Fruit fly (Drosophila melanogaster) whole organism, embryonic: Measurements from ENCODE around the gene Ilk.

ENCODE experiments used
- Aef1 ChIP-seq: fragments of 200-800 bp; sonication (Bioruptor generic); IDR thresholded peaks from 3 replicates; pipeline ENCODE4 v1.3.6; 2022; ENCODE audit warnings: missing biosample characterization, missing genetic modification characterization
- CG10209 ChIP-seq: fragments of 200-800 bp; sonication (Bioruptor generic); optimal IDR thresholded peaks from 3 replicates; lab custom pipeline; 2017; ENCODE audit warnings: missing biosample characterization, mild to moderate bottlenecking, missing genetic modification characterization, missing genetic modification reagents
- CG10366 ChIP-seq: fragments of 200-800 bp; sonication (Bioruptor generic); IDR thresholded peaks from 2 replicates; pipeline ENCODE4 v1.3.6; 2022; ENCODE audit warnings: missing biosample characterization, missing genetic modification characterization
- CG10959 ChIP-seq: fragments of 200-800 bp; sonication (Bioruptor generic); IDR thresholded peaks from 2 replicates; pipeline ENCODE4 v1.3.6; 2022; ENCODE audit warnings: missing biosample characterization, missing genetic modification characterization
- CG11696 ChIP-seq: fragments of 200-800 bp; sonication (Bioruptor generic); IDR thresholded peaks from 2 replicates; pipeline ENCODE4 v1.3.6; 2022; ENCODE audit warnings: missing biosample characterization, missing genetic modification characterization
- CG14050 ChIP-seq: fragments of 200-800 bp; sonication (Bioruptor generic); IDR thresholded peaks from 3 replicates; pipeline ENCODE4 v1.3.6; 2022; ENCODE audit warnings: missing biosample characterization, missing genetic modification characterization
- CG15073 ChIP-seq: fragments of 200-800 bp; sonication (Bioruptor generic); optimal IDR thresholded peaks from 2 replicates; lab custom pipeline; 2016; ENCODE audit warnings: missing biosample characterization, missing genetic modification characterization
- CG15269 ChIP-seq: fragments of 200-800 bp; sonication (Bioruptor generic); optimal IDR thresholded peaks from 2 replicates; lab custom pipeline; 2018; ENCODE audit warnings: missing biosample characterization, mild to moderate bottlenecking, missing genetic modification characterization, moderate library complexity
- CG16779 ChIP-seq: fragments of 200-800 bp; sonication (Bioruptor generic); IDR thresholded peaks from 2 replicates; pipeline ENCODE4 v1.3.6; 2022; ENCODE audit warnings: missing biosample characterization, missing genetic modification characterization
- CG16863 ChIP-seq: fragments of 200-800 bp; sonication (Bioruptor generic); optimal IDR thresholded peaks from 3 replicates; lab custom pipeline; 2016; ENCODE audit warnings: missing biosample characterization, missing genetic modification characterization
- CG17361 ChIP-seq: fragments of 200-800 bp; sonication (Bioruptor generic); IDR thresholded peaks from 3 replicates; pipeline ENCODE4 v1.3.6; 2022; ENCODE audit warnings: missing biosample characterization, missing genetic modification characterization
- CG17612 ChIP-seq: fragments of 200-800 bp; sonication (Bioruptor generic); IDR thresholded peaks from 2 replicates; pipeline ENCODE4 v1.3.6; 2022; ENCODE audit warnings: missing biosample characterization, missing genetic modification characterization
- CG18011 ChIP-seq: fragments of 200-800 bp; sonication (Bioruptor generic); optimal IDR thresholded peaks from 2 replicates; lab custom pipeline; 2017; ENCODE audit warnings: missing biosample characterization, missing genetic modification characterization, mild to moderate bottlenecking, moderate library complexity, missing genotype
- CG18262 ChIP-seq: fragments of 200-800 bp; optimal IDR thresholded peaks from 3 replicates; lab custom pipeline; 2019; ENCODE audit warnings: missing biosample characterization, mild to moderate bottlenecking, missing genetic modification characterization, moderate library complexity
- CG1832 ChIP-seq: fragments of 200-800 bp; sonication (Bioruptor generic); optimal IDR thresholded peaks from 2 replicates; lab custom pipeline; 2017; ENCODE audit warnings: missing biosample characterization, mild to moderate bottlenecking, missing genetic modification characterization, inconsistent platforms
- CG31441 ChIP-seq: fragments of 200-800 bp; sonication (Bioruptor generic); IDR thresholded peaks from 2 replicates; pipeline ENCODE4 v1.3.6; 2022; ENCODE audit warnings: missing biosample characterization, missing genetic modification characterization
- CG32767 ChIP-seq: fragments of 200-800 bp; sonication (Bioruptor generic); IDR thresholded peaks from 2 replicates; pipeline ENCODE4 v1.3.6; 2022; ENCODE audit warnings: missing biosample characterization, missing genetic modification characterization
- CG34224 ChIP-seq: fragments of 200-800 bp; sonication (Bioruptor generic); IDR thresholded peaks from 3 replicates; pipeline ENCODE4 v1.3.6; 2022; ENCODE audit warnings: missing biosample characterization, missing genetic modification characterization; ENCODE audit not compliant: partially characterized antibody
- CG6272 ChIP-seq: fragments of 200-800 bp; sonication (Bioruptor generic); IDR thresholded peaks from 2 replicates; pipeline ENCODE4 v1.3.6; 2022; ENCODE audit warnings: missing biosample characterization, missing genetic modification characterization
- CG6854 ChIP-seq: fragments of 200-800 bp; sonication (Bioruptor generic); optimal IDR thresholded peaks from 3 replicates; lab custom pipeline; 2017; ENCODE audit warnings: missing biosample characterization, mild to moderate bottlenecking, missing genetic modification characterization
- CG7271 ChIP-seq: fragments of 200-800 bp; sonication (Bioruptor generic); optimal IDR thresholded peaks from 2 replicates; lab custom pipeline; 2018; ENCODE audit warnings: missing biosample characterization, mild to moderate bottlenecking, missing genetic modification characterization, moderate library complexity
- CG7556 ChIP-seq: fragments of 200-800 bp; sonication (Bioruptor generic); optimal IDR thresholded peaks from 2 replicates; lab custom pipeline; 2017; ENCODE audit warnings: missing biosample characterization, mild to moderate bottlenecking, missing genetic modification characterization
- CG8478 ChIP-seq: fragments of >200 bp; optimal IDR thresholded peaks from 2 replicates; lab custom pipeline; 2018
- CG9437 ChIP-seq: fragments of 200-800 bp; sonication (Bioruptor generic); optimal IDR thresholded peaks from 2 replicates; lab custom pipeline; 2018; ENCODE audit warnings: missing biosample characterization, mild to moderate bottlenecking, missing genetic modification characterization
- CG9609 ChIP-seq: fragments of 200-800 bp; sonication (Bioruptor generic); optimal IDR thresholded peaks from 3 replicates; lab custom pipeline; 2016; ENCODE audit warnings: missing biosample characterization, missing genetic modification characterization
- CG9727 ChIP-seq: fragments of 200-800 bp; sonication (Bioruptor generic); optimal IDR thresholded peaks from 3 replicates; lab custom pipeline; 2017; ENCODE audit warnings: missing biosample characterization, mild to moderate bottlenecking, missing genetic modification characterization
- Dip2 ChIP-seq: fragments of 200-800 bp; sonication (Bioruptor generic); IDR thresholded peaks from 2 replicates; pipeline ENCODE4 v1.3.6; 2022; ENCODE audit warnings: missing biosample characterization, missing genetic modification characterization
- Doc3 ChIP-seq: fragments of 200-800 bp; sonication (Bioruptor generic); IDR thresholded peaks from 3 replicates; pipeline ENCODE4 v1.3.6; 2022; ENCODE audit warnings: missing biosample characterization, missing genetic modification characterization; ENCODE audit not compliant: partially characterized antibody
- E2f1 ChIP-seq: fragments of 200-800 bp; sonication (Bioruptor generic); IDR thresholded peaks from 2 replicates; pipeline ENCODE4 v1.3.6; 2022; ENCODE audit warnings: missing biosample characterization, missing genetic modification characterization
- HHEX ChIP-seq: fragments of 200-800 bp; sonication (Bioruptor generic); optimal IDR thresholded peaks from 3 replicates; lab custom pipeline; 2017; ENCODE audit warnings: missing biosample characterization, mild to moderate bottlenecking, missing genetic modification characterization, missing genetic modification reagents
- MBD-R2 ChIP-seq: fragments of 200-800 bp; sonication (Bioruptor generic); IDR thresholded peaks from 2 replicates; pipeline ENCODE4 v1.3.6; 2022; ENCODE audit warnings: missing biosample characterization, missing genetic modification characterization
- Nf-YA ChIP-seq: fragments of 200-800 bp; sonication (Bioruptor generic); IDR thresholded peaks from 2 replicates; pipeline ENCODE4 v1.3.6; 2022; ENCODE audit warnings: missing biosample characterization, missing genetic modification characterization
- Oaz ChIP-seq: fragments of 200-800 bp; sonication (Bioruptor generic); IDR thresholded peaks from 2 replicates; pipeline ENCODE4 v1.3.6; 2022; ENCODE audit warnings: missing biosample characterization, missing genetic modification characterization
- Rx ChIP-seq: fragments of 200-800 bp; sonication (Bioruptor generic); IDR thresholded peaks from 2 replicates; pipeline ENCODE4 v1.3.6; 2022; ENCODE audit warnings: missing biosample characterization, missing genetic modification characterization
- Scr ChIP-seq: fragments of 200-800 bp; sonication (Bioruptor generic); IDR thresholded peaks from 2 replicates; pipeline ENCODE4 v1.3.6; 2022; ENCODE audit warnings: missing biosample characterization, missing genetic modification characterization; ENCODE audit not compliant: partially characterized antibody
- Six4 ChIP-seq: fragments of 200-800 bp; sonication (Bioruptor generic); optimal IDR thresholded peaks from 2 replicates; lab custom pipeline; 2016; ENCODE audit warnings: missing biosample characterization, missing genetic modification characterization
- Vsx1 ChIP-seq: fragments of 200-800 bp; sonication (Bioruptor generic); optimal IDR thresholded peaks from 2 replicates; lab custom pipeline; 2017; ENCODE audit warnings: missing biosample characterization, mild to moderate bottlenecking, missing genetic modification characterization, missing genetic modification reagents
- amos ChIP-seq: fragments of 200-800 bp; sonication (Bioruptor generic); IDR thresholded peaks from 2 replicates; pipeline ENCODE4 v1.3.6; 2022; ENCODE audit warnings: missing biosample characterization, missing genetic modification characterization; ENCODE audit not compliant: partially characterized antibody
- bowl ChIP-seq: fragments of 200-800 bp; sonication (Bioruptor generic); IDR thresholded peaks from 2 replicates; pipeline ENCODE4 v1.3.6; 2022; ENCODE audit warnings: missing biosample characterization, missing genetic modification characterization
- cato ChIP-seq: fragments of 200-800 bp; sonication (Bioruptor generic); optimal IDR thresholded peaks from 2 replicates; lab custom pipeline; 2016; ENCODE audit warnings: missing biosample characterization, missing genetic modification characterization, borderline replicate concordance
- disco-r ChIP-seq: fragments of 200-800 bp; sonication (Bioruptor generic); optimal IDR thresholded peaks from 2 replicates; lab custom pipeline; 2016; ENCODE audit warnings: missing biosample characterization, missing genetic modification characterization
- eyg ChIP-seq: fragments of 200-800 bp; sonication (Bioruptor generic); optimal IDR thresholded peaks from 3 replicates; lab custom pipeline; 2016; ENCODE audit warnings: missing biosample characterization, missing genetic modification characterization
- knrl ChIP-seq: fragments of 200-800 bp; sonication (Bioruptor generic); IDR thresholded peaks from 3 replicates; pipeline ENCODE4 v1.3.6; 2022; ENCODE audit warnings: missing biosample characterization, missing genetic modification characterization; ENCODE audit not compliant: partially characterized antibody
- luna ChIP-seq: fragments of 200-800 bp; sonication (Bioruptor generic); optimal IDR thresholded peaks from 2 replicates; lab custom pipeline; 2016; ENCODE audit warnings: missing biosample characterization, missing genetic modification characterization
- nom ChIP-seq: fragments of 200-800 bp; sonication (Bioruptor generic); optimal IDR thresholded peaks from 2 replicates; lab custom pipeline; 2017; ENCODE audit warnings: missing biosample characterization, missing genetic modification characterization, mild to moderate bottlenecking, moderate library complexity, missing genetic modification reagents
- sens ChIP-seq: fragments of 200-800 bp; sonication (Bioruptor generic); peaks from one replicate; lab custom pipeline; 2016; ENCODE audit warnings: missing biosample characterization, missing genetic modification characterization
- slbo ChIP-seq: fragments of 200-800 bp; sonication (Bioruptor generic); IDR thresholded peaks from 2 replicates; pipeline ENCODE4 v1.3.6; 2022; ENCODE audit warnings: missing biosample characterization, missing genetic modification characterization
- sna ChIP-seq: fragments of 200-800 bp; sonication (Bioruptor generic); IDR thresholded peaks from 2 replicates; pipeline ENCODE4 v1.3.6; 2022; ENCODE audit warnings: missing biosample characterization, missing genetic modification characterization; ENCODE audit not compliant: partially characterized antibody
- tgo ChIP-seq: fragments of 200-800 bp; sonication (Bioruptor generic); IDR thresholded peaks from 3 replicates; pipeline ENCODE4 v1.3.6; 2022; ENCODE audit warnings: missing biosample characterization, missing genetic modification characterization
- zen2 ChIP-seq: fragments of 200-800 bp; sonication (Bioruptor generic); IDR thresholded peaks from 3 replicates; pipeline ENCODE4 v1.3.6; 2022; ENCODE audit warnings: missing biosample characterization, missing genetic modification characterization; ENCODE audit not compliant: partially characterized antibody

Gene Ilk

DNA sequence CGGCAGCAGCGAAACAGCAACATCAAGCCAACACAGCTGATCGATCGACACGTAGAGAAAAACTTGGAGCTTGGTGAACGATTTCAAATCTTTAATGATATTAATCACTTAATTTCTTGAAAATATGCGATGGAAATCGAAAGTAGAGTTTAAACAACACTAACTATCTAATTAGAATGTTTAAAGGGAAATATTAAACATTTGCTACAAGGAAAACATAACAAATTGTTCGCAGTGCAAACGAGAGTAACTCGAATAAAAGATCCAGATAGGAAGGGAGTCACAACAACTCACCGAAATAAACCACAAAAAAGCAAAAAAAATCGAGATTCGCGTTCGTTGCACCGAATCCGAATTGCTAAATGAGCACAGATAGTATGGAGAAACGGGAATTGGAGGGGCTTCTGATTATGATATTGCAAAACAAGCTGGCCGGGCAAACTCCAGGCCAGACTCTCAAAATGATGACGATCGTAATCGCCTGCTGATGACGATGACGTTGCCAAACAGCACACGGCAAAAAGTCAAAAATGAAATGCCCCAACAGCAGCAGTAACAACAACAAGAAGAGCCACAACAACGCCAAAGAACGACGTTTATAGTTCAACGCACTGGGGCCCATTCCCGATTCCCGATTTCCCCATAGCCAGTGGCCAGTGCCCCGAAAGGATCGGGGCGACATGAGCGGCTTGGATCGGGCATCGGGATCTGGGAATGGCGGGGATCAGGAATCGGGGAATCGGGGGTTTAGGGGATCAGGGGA lies 37.2 kb downstream of the Ilk start (continued):
- TF ChIP-seq CG18262 (tag; lab: Kevin White, UChicago) (peak; percentile 73), CG17612 (GFP tag; lab: Robert Waterston, UW) (no peak), Oaz (GFP tag; lab: Robert Waterston, UW) (no peak), Six4 (GFP tag; lab: Kevin White, UChicago) (peak; percentile 10), CG31441 (GFP tag; lab: Robert Waterston, UW) (peak; percentile 65), CG17361 (GFP tag; lab: Robert Waterston, UW) (peak; percentile 50; the same call in 2 of the 3 replicates), Doc3 (GFP tag; lab: Robert Waterston, UW) (no peak), CG1832 (GFP tag; lab: Kevin White, UChicago) (no peak), CG6272 (GFP tag; lab: Robert Waterston, UW) (no peak), CG14050 (GFP tag; lab: Robert Waterston, UW) (no peak), Vsx1 (GFP tag; lab: Kevin White, UChicago) (no peak), E2f1 (GFP tag; lab: Robert Waterston, UW) (no peak), CG10366 (GFP tag; lab: Robert Waterston, UW) (peak; percentile 15; the same call in 1 of the 2 replicates), slbo (GFP tag; lab: Robert Waterston, UW) (no peak), bowl (GFP tag; lab: Robert Waterston, UW) (no peak), disco-r (GFP tag; lab: Kevin White, UChicago) (no peak), CG10209 (GFP tag; lab: Kevin White, UChicago) (peak; percentile 38), nom (peak; percentile 95), CG16863 (GFP tag; lab: Kevin White, UChicago) (no peak), CG8478 (lab: Kevin White, UChicago) (no peak), Nf-YA (GFP tag; lab: Robert Waterston, UW) (no peak), Scr (GFP tag; lab: Robert Waterston, UW) (no peak), CG7271 (no peak), CG18011 (no peak), CG9609 (GFP tag; lab: Kevin White, UChicago) (no peak), HHEX (GFP tag; lab: Kevin White, UChicago) (no peak), cato (GFP tag; lab: Kevin White, UChicago) (no peak), sna (GFP tag; lab: Robert Waterston, UW) (no peak), MBD-R2 (GFP tag; lab: Robert Waterston, UW) (no peak), knrl (no peak), luna (GFP tag; lab: Kevin White, UChicago) (no peak), CG6854 (GFP tag; lab: Kevin White, UChicago) (no peak), eyg (GFP tag; lab: Kevin White, UChicago) (no peak), CG34224 (GFP tag; lab: Robert Waterston, UW) (no peak), CG32767 (GFP tag; lab: Robert Waterston, UW) (no peak), CG11696 (no peak), Rx (GFP tag; lab: Robert Waterston, UW) (no peak), CG15073 (GFP tag; lab: Kevin White, UChicago) (no peak), CG9727 (GFP tag; lab: Kevin White, UChicago) (peak; percentile 54), CG16779 (GFP tag; lab: Robert Waterston, UW) (no peak), CG10959 (GFP tag; lab: Robert Waterston, UW) (peak; percentile 13; the same call in 1 of the 2 replicates), amos (GFP tag; lab: Robert Waterston, UW) (no peak), CG7556 (peak; percentile 13), CG15269 (tag; lab: Kevin White, UChicago) (peak; percentile 21), tgo (GFP tag; lab: Robert Waterston, UW) (peak; percentile 20; the same call in 1 of the 3 replicates), Dip2 (no peak), sens (GFP tag; lab: Kevin White, UChicago) (peak; percentile 95), zen2 (GFP tag; lab: Robert Waterston, UW) (no peak), Aef1 (GFP tag; lab: Robert Waterston, UW) (no peak), CG9437 (GFP tag; lab: Kevin White, UChicago) (no peak)
